Worm (Caenorhabditis elegans) whole organism, L4 larva: ENCODE results near the gene R148.3.

Source experiments
- F10B5.3 ChIP-seq: sonication (generic microtip); optimal IDR thresholded peaks from 2 replicates; lab custom pipeline; 2016; ENCODE audit warnings: mild to moderate bottlenecking, missing genetic modification characterization, missing compliant biosample characterization
- F44E2.7 ChIP-seq: fragments of 200-800 bp; sonication (Bioruptor generic); IDR thresholded peaks from 2 replicates; pipeline ENCODE4 v2.1.2; 2022; ENCODE audit warnings: missing genetic modification characterization, missing compliant biosample characterization
- F49E8.2 ChIP-seq: sonication (generic microtip); optimal IDR thresholded peaks from 2 replicates; lab custom pipeline; 2016; ENCODE audit warnings: missing compliant biosample characterization, mild to moderate bottlenecking, missing genetic modification characterization, borderline replicate concordance
- Y105C5A.15 ChIP-seq: fragments of 200-800 bp; sonication (Bioruptor generic); IDR thresholded peaks from 2 replicates; pipeline ENCODE4 v1.3.6; 2022; ENCODE audit warnings: missing genetic modification characterization, missing compliant biosample characterization
- Y48G9A.11 ChIP-seq: fragments of 200-800 bp; sonication (Bioruptor generic); IDR thresholded peaks from 2 replicates; pipeline ENCODE4 v1.3.6; 2022; ENCODE audit warnings: missing genetic modification reagents, missing genetic modification characterization, missing compliant biosample characterization
- Y75B8A.6 ChIP-seq: fragments of 200-800 bp; sonication (Bioruptor generic); IDR thresholded peaks from 2 replicates; pipeline ENCODE4 v1.3.6; 2022; ENCODE audit warnings: missing genetic modification reagents, missing genetic modification characterization, missing compliant biosample characterization
- aly-2 ChIP-seq: sonication (generic microtip); optimal IDR thresholded peaks from 2 replicates; lab custom pipeline; 2018; ENCODE audit warnings: missing biosample characterization, missing genetic modification characterization
- attf-4 ChIP-seq: sonication (generic microtip); optimal IDR thresholded peaks from 3 replicates; lab custom pipeline; 2017; ENCODE audit warnings: missing biosample characterization, missing genetic modification characterization
- ceh-28 ChIP-seq: fragments of 150-350 bp; optimal IDR thresholded peaks from 2 replicates; lab custom pipeline; 2014; ENCODE audit warnings: missing biosample characterization, missing genetic modification reagents, missing genetic modification characterization
- ceh-62 ChIP-seq: sonication (generic microtip); optimal IDR thresholded peaks from 2 replicates; lab custom pipeline; 2017; ENCODE audit warnings: missing biosample characterization, missing genetic modification characterization
- ces-1 ChIP-seq: fragments of 150-350 bp; sonication (generic microtip); optimal IDR thresholded peaks from 4 replicates; lab custom pipeline; 2014; ENCODE audit warnings: missing biosample characterization, missing genetic modification reagents, missing genetic modification characterization
- daf-16 ChIP-seq, 3 experiments: sonication (generic microtip); optimal IDR thresholded peaks; 2 replicates each; lab custom pipeline; 2016 to 2017; ENCODE audit warnings: missing genetic modification characterization in 3 of 3, missing genetic modification reagents in 3 of 3, mild to moderate bottlenecking in 2 of 3, missing compliant biosample characterization in 2 of 3, missing biosample characterization in 1 of 3, moderate library complexity in 1 of 3
- dpl-1 ChIP-seq: fragments of 150-350 bp; optimal IDR thresholded peaks from 2 replicates; lab custom pipeline; 2014; ENCODE audit warnings: missing biosample characterization, missing genetic modification reagents, missing genetic modification characterization
- egl-27 ChIP-seq: sonication (generic microtip); optimal IDR thresholded peaks from 3 replicates; lab custom pipeline; 2017; ENCODE audit warnings: missing biosample characterization, missing genetic modification reagents, missing genetic modification characterization
- fkh-10 ChIP-seq: fragments of 150-350 bp; optimal IDR thresholded peaks from 2 replicates; lab custom pipeline; 2014; ENCODE audit warnings: missing biosample characterization, missing genetic modification reagents, missing genetic modification characterization
- gei-8 ChIP-seq: fragments of 200-800 bp; sonication (Bioruptor generic); optimal IDR thresholded peaks from 2 replicates; lab custom pipeline; 2018; ENCODE audit warnings: mild to moderate bottlenecking, missing genetic modification characterization, missing compliant biosample characterization
- lim-7 ChIP-seq: fragments of 200-800 bp; sonication (Bioruptor generic); IDR thresholded peaks from 2 replicates; pipeline ENCODE4 v1.3.6; 2022; ENCODE audit warnings: missing genetic modification characterization, missing compliant biosample characterization
- lin-1 ChIP-seq: fragments of 200-800 bp; sonication (Bioruptor generic); IDR thresholded peaks from 2 replicates; pipeline ENCODE4 v1.3.6; 2022; ENCODE audit warnings: missing genetic modification reagents, missing genetic modification characterization, missing compliant biosample characterization
- lin-38 ChIP-seq: fragments of 200-800 bp; sonication (Bioruptor generic); IDR thresholded peaks from 2 replicates; pipeline ENCODE4 v1.3.6; 2022; ENCODE audit warnings: missing genetic modification reagents, missing genetic modification characterization, missing compliant biosample characterization
- lsy-2 ChIP-seq, 2 experiments: fragments of 150-350 bp in 1 of 2; sonication (generic microtip) in 1 of 2; optimal IDR thresholded peaks; 2 replicates each; lab custom pipeline; 2014 to 2017; ENCODE audit warnings: missing biosample characterization in 2 of 2, missing genetic modification characterization in 2 of 2
- madf-5 ChIP-seq, 2 experiments: fragments of 200-800 bp; sonication (Bioruptor generic); IDR thresholded peaks; 2 replicates each; pipeline ENCODE4 v1.3.6; 2022; ENCODE audit warnings: missing compliant biosample characterization in 2 of 2, missing genetic modification characterization in 2 of 2
- nhr-25 ChIP-seq: sonication (generic microtip); optimal IDR thresholded peaks from 2 replicates; lab custom pipeline; 2017; ENCODE audit warnings: missing genetic modification characterization, mild to moderate bottlenecking, missing compliant biosample characterization, antibody characterized with exemption, moderate library complexity, borderline replicate concordance; ENCODE audit not compliant: insufficient read depth
- pha-4 ChIP-seq, 2 experiments: fragments of 150-350 bp in 1 of 2; fragments of 200-800 bp in 1 of 2; sonication (Bioruptor generic) in 1 of 2; IDR thresholded peaks in 1 of 2; optimal IDR thresholded peaks in 1 of 2; 2 replicates each; pipeline versions ENCODE4 v1.3.6 to Lab custom; 2014 to 2022; ENCODE audit warnings: missing genetic modification characterization in 2 of 2, missing genetic modification reagents in 2 of 2, missing biosample characterization in 1 of 2, missing compliant biosample characterization in 1 of 2
- php-3 ChIP-seq: fragments of 200-800 bp; sonication (Bioruptor generic); IDR thresholded peaks from 2 replicates; pipeline ENCODE4 v1.3.6; 2022; ENCODE audit warnings: missing genetic modification reagents, missing genetic modification characterization, missing compliant biosample characterization
- set-16 ChIP-seq: fragments of 200-800 bp; sonication (Bioruptor generic); IDR thresholded peaks from 2 replicates; pipeline ENCODE4 v1.3.6; 2022; ENCODE audit warnings: missing genetic modification reagents, missing genetic modification characterization, missing compliant biosample characterization
- unc-130 ChIP-seq: sonication (generic microtip); optimal IDR thresholded peaks from 2 replicates; lab custom pipeline; 2016; ENCODE audit warnings: missing genetic modification reagents, missing genetic modification characterization, missing compliant biosample characterization
- unc-39 ChIP-seq: sonication (generic microtip); optimal IDR thresholded peaks from 2 replicates; lab custom pipeline; 2017; ENCODE audit warnings: missing biosample characterization, missing genetic modification characterization
- zfp-2 ChIP-seq: sonication (generic microtip); optimal IDR thresholded peaks from 2 replicates; lab custom pipeline; 2016; ENCODE audit warnings: mild to moderate bottlenecking, missing genetic modification characterization, missing compliant biosample characterization
- zip-2 ChIP-seq: fragments of 150-350 bp; optimal IDR thresholded peaks from 2 replicates; lab custom pipeline; 2014; ENCODE audit warnings: missing biosample characterization, missing genetic modification characterization

R148.3 gene

ce11 chrIII:3165309-3165708 is 9.8 kb upstream of the R148.3 start, which contains the start of gene R148.5:
R148.5 (plus strand) TSS chrIII:3165639.
- TF ChIP-seq Y48G9A.11 (GFP tag; lab: Robert Waterston, UW) = no peak
- no peak for TF ChIP-seq daf-16 (GFP tag; optimal IDR thresholded peaks at IDR 0.05; lab: Kevin White, UChicago)
- TF ChIP-seq daf-16 (tag; optimal IDR thresholded peaks at IDR 0.05; lab: Kevin White, UChicago) = no peak
- no peak for TF ChIP-seq ceh-62 (tag; lab: Kevin White, UChicago)
- TF ChIP-seq F10B5.3 (tag; lab: Kevin White, UChicago) = no peak
- no peak for TF ChIP-seq nhr-25 (tag; lab: Kevin White, UChicago)
- no peak for TF ChIP-seq zfp-2 (tag; lab: Kevin White, UChicago)
- TF ChIP-seq Y75B8A.6 = no peak
- TF ChIP-seq php-3 = no peak
- no peak for TF ChIP-seq attf-4 (tag; lab: Kevin White, UChicago)
- no peak for TF ChIP-seq egl-27
- TF ChIP-seq pha-4 (GFP tag; IDR thresholded peaks at IDR 0.05; lab: Robert Waterston, UW) = no peak
- no peak for TF ChIP-seq pha-4 (tag; optimal IDR thresholded peaks at IDR 0.05; lab: Kevin White, UChicago)

ce11 chrIII:3169279-3169678 is 5.9 kb upstream of the R148.3 start:
- TF ChIP-seq set-16 (GFP tag; lab: Robert Waterston, UW) (peak; percentile 79), fkh-10 (GFP tag; lab: Kevin White, UChicago) (no peak)
- TF ChIP-seq, all 104 proteins: peak for 1

ce11 chrIII:3170538-3170937 is 4.6 kb upstream of the R148.3 start:
- TF ChIP-seq Y105C5A.15 (GFP tag; lab: Robert Waterston, UW) = no peak
- no peak for TF ChIP-seq unc-39
- no peak for TF ChIP-seq lin-1 (GFP tag; lab: Robert Waterston, UW)
- TF ChIP-seq ceh-28 (tag; lab: Kevin White, UChicago) = peak; percentile 98
- TF ChIP-seq aly-2 = no peak

ce11 chrIII:3171382-3171781 is 3.7 kb upstream of the R148.3 start, which contains the start of gene R148.4:
R148.4 (plus strand) TSS chrIII:3171592.
- TF ChIP-seq Y48G9A.11 (GFP tag; lab: Robert Waterston, UW) = 0 out of 2 replicates have a peak, but pooled peaks have one; percentile 43
- TF ChIP-seq dpl-1 (GFP tag; lab: Kevin White, UChicago) = no peak
- TF ChIP-seq F49E8.2 (tag; lab: Kevin White, UChicago) = peak; percentile 64
- TF ChIP-seq F44E2.7 (GFP tag; lab: Robert Waterston, UW) = no peak
- TF ChIP-seq lim-7 (GFP tag; lab: Robert Waterston, UW) = no peak
- TF ChIP-seq unc-130 (GFP tag; lab: Kevin White, UChicago) = peak; percentile 19
- no peak for TF ChIP-seq ces-1 (GFP tag; lab: Kevin White, UChicago)

- TF ChIP-seq set-16 (GFP tag; lab: Robert Waterston, UW) (peak; percentile 90), lsy-2 (tag; optimal IDR thresholded peaks at IDR 0.05; lab: Kevin White, UChicago) (no peak), gei-8 (GFP tag; lab: Kevin White, UChicago) (no peak), zip-2 (tag; lab: Kevin White, UChicago) (no peak), lin-38 (no peak), madf-5 (GFP tag; IDR thresholded peaks at IDR 0.05; lab: Robert Waterston, UW) (no peak)
These were observed 1.6 kb downstream of the R148.3 start for ce11 chrIII:3176775-3177174.

DNA sequence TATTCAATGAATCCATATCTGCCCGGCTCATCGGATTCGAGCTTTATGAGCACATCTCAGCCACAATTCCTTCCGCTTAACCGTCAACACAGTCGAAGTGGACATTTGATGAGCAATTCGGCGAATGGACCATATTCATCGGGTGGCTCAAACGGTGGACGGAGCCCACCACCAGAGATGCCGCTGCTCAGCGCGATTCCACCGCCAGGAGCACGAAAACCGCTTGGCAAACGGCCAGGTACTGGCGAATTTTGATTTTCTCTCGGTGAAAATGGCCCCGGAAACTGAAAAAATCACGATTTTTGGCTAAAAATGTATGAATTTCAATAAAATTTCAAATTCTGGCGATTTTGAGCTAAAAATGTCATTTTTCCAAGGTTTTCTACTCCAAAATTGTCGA is 4.7 kb downstream of the R148.3 start:
- TF ChIP-seq set-16 (GFP tag; lab: Robert Waterston, UW) (peak; percentile 61), ceh-62 (tag; lab: Kevin White, UChicago) (no peak)
